Worm (Caenorhabditis elegans) whole organism, L4/young adult: ENCODE results near the gene E02H4.6.

ENCODE experiments used
- W03F9.2 ChIP-seq: fragments of 150-350 bp; optimal IDR thresholded peaks from 2 replicates; lab custom pipeline; 2014; ENCODE audit warnings: missing biosample characterization, missing genetic modification characterization
- dao-5 ChIP-seq: sonication (generic microtip); optimal IDR thresholded peaks from 2 replicates; lab custom pipeline; 2016; ENCODE audit warnings: missing genotype, missing genetic modification characterization, moderate library complexity, missing compliant biosample characterization
- him-1 ChIP-seq: sonication (generic microtip); optimal IDR thresholded peaks from 2 replicates; lab custom pipeline; 2016; ENCODE audit warnings: missing genotype, missing genetic modification reagents, missing genetic modification characterization, missing compliant biosample characterization

DNA sequence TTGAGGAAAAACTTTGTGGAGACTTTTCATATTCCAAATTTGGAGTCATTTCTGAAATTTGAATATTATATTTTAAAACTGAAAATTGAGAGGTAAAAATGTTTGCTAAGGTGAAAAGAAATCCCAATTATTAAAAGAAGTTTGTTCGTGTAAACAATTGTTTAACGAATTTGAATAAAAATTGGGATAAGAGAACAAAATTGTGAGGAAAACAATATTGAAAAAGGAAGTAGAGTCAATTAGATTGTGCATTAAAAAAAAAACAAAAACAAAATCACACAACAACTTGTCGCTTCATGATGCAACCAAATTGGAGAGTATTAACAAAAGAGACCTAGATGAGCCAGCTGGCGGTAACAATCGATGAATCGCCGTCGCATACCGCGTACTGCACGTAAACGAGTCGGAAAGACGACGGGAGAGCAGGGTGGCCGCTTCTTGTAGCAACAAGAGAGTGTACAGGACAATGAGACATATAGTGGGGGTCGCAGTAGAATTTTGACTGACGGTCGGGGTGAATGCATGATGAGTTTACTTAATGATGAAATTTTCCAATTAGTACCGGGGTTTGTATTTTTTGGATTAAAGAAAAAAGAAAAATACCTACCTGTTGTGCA, 8.5 kb downstream of the E02H4.6 start, which contains the start of gene K04C1.3:
- TF ChIP-seq him-1 (tag; lab: Kevin White, UChicago): no peak
- TF ChIP-seq dao-5 (tag; lab: Kevin White, UChicago): no peak
- TF ChIP-seq W03F9.2 (tag; lab: Kevin White, UChicago): no peak
